Fruit fly (Drosophila melanogaster) whole organism, prepupa: ENCODE results near the gene CG7227.
A peak's percentile ranks its signal among the peaks of the same experiment; 100 is the strongest.

ENCODE experiments used
- Blimp-1 ChIP-seq: fragments of 200-800 bp; sonication (Bioruptor generic); optimal IDR thresholded peaks from 3 replicates; lab custom pipeline; 2017; ENCODE audit warnings: missing biosample characterization, missing genetic modification characterization, mild to moderate bottlenecking, moderate library complexity, missing genetic modification reagents
- CG10631 ChIP-seq: fragments of 200-800 bp; sonication (Bioruptor generic); optimal IDR thresholded peaks from 2 replicates; lab custom pipeline; 2016; ENCODE audit warnings: missing biosample characterization, missing genetic modification characterization
- CG10669 ChIP-seq: fragments of 200-800 bp; sonication (Bioruptor generic); optimal IDR thresholded peaks from 3 replicates; lab custom pipeline; 2018; ENCODE audit warnings: missing biosample characterization, mild to moderate bottlenecking, missing genetic modification characterization, moderate library complexity
- CG11294 ChIP-seq: fragments of 200-800 bp; sonication (Bioruptor generic); IDR thresholded peaks from 2 replicates; pipeline ENCODE4 v1.3.6; 2022; ENCODE audit warnings: missing biosample characterization, missing genetic modification characterization
- CG11762 ChIP-seq: fragments of 200-800 bp; sonication (Bioruptor generic); optimal IDR thresholded peaks from 3 replicates; lab custom pipeline; 2016; ENCODE audit warnings: missing biosample characterization, missing genetic modification characterization; ENCODE audit not compliant: insufficient read depth
- CG11902 ChIP-seq: fragments of 200-800 bp; sonication (Bioruptor generic); optimal IDR thresholded peaks from 3 replicates; lab custom pipeline; 2016; ENCODE audit warnings: missing biosample characterization, missing genetic modification characterization
- CG15336 ChIP-seq: fragments of 200-800 bp; sonication (Bioruptor generic); IDR thresholded peaks from 2 replicates; pipeline ENCODE4 v1.3.6; 2022; ENCODE audit warnings: missing biosample characterization, missing genetic modification characterization
- CG16779 ChIP-seq: fragments of 200-800 bp; sonication (Bioruptor generic); optimal IDR thresholded peaks from 3 replicates; lab custom pipeline; 2017; ENCODE audit warnings: missing biosample characterization, mild to moderate bottlenecking, missing genetic modification characterization
- CG3032 ChIP-seq: fragments of 200-800 bp; optimal IDR thresholded peaks from 2 replicates; lab custom pipeline; 2019; ENCODE audit warnings: missing biosample characterization, mild to moderate bottlenecking, missing genetic modification characterization, moderate library complexity
- CG31627 ChIP-seq: fragments of 200-800 bp; sonication (Bioruptor generic); optimal IDR thresholded peaks from 3 replicates; lab custom pipeline; 2016; ENCODE audit warnings: missing biosample characterization, missing genetic modification characterization
- CG34406 ChIP-seq: fragments of 200-800 bp; sonication (Bioruptor generic); optimal IDR thresholded peaks from 3 replicates; lab custom pipeline; 2016; ENCODE audit warnings: missing biosample characterization, missing genetic modification characterization
- CG3919 ChIP-seq: fragments of 200-800 bp; sonication (Bioruptor generic); optimal IDR thresholded peaks from 3 replicates; lab custom pipeline; 2016; ENCODE audit warnings: missing biosample characterization, missing genetic modification characterization
- CG4318 ChIP-seq: fragments of 200-800 bp; sonication (Bioruptor generic); optimal IDR thresholded peaks from 3 replicates; lab custom pipeline; 2017; ENCODE audit warnings: missing biosample characterization, mild to moderate bottlenecking, missing genetic modification characterization
- CG6163 ChIP-seq: fragments of 200-800 bp; sonication (Bioruptor generic); IDR thresholded peaks from 3 replicates; pipeline ENCODE4 v1.3.6; 2022; ENCODE audit warnings: missing biosample characterization, missing genetic modification characterization
- CG6276 ChIP-seq: fragments of 200-800 bp; sonication (Bioruptor generic); optimal IDR thresholded peaks from 2 replicates; lab custom pipeline; 2017; ENCODE audit warnings: missing biosample characterization, mild to moderate bottlenecking, missing genetic modification characterization
- CG6808 ChIP-seq: fragments of 200-800 bp; sonication (Bioruptor generic); optimal IDR thresholded peaks from 3 replicates; lab custom pipeline; 2017; ENCODE audit warnings: missing biosample characterization, missing genetic modification characterization, mild to moderate bottlenecking, moderate library complexity, missing genetic modification reagents
- CG6854 ChIP-seq: fragments of 200-800 bp; sonication (Bioruptor generic); optimal IDR thresholded peaks from 2 replicates; lab custom pipeline; 2017; ENCODE audit warnings: missing biosample characterization, mild to moderate bottlenecking, missing genetic modification characterization
- CG7368 ChIP-seq: fragments of 200-800 bp; sonication (Bioruptor generic); optimal IDR thresholded peaks from 3 replicates; lab custom pipeline; 2016; ENCODE audit warnings: missing biosample characterization, missing genetic modification characterization
- CG8319 ChIP-seq: fragments of 200-800 bp; sonication (Bioruptor generic); optimal IDR thresholded peaks from 3 replicates; lab custom pipeline; 2016; ENCODE audit warnings: missing biosample characterization, missing genetic modification characterization
- CG9139 ChIP-seq: fragments of 200-800 bp; sonication (Bioruptor generic); optimal IDR thresholded peaks from 3 replicates; lab custom pipeline; 2017; ENCODE audit warnings: missing biosample characterization, mild to moderate bottlenecking, missing genetic modification characterization
- Eip75B ChIP-seq: fragments of 200-800 bp; sonication (Bioruptor generic); optimal IDR thresholded peaks from 3 replicates; lab custom pipeline; 2016; ENCODE audit warnings: missing biosample characterization, missing genetic modification characterization
- Eip78C ChIP-seq: fragments of 200-800 bp; sonication (Bioruptor generic); peaks from one replicate; lab custom pipeline; 2016; ENCODE audit warnings: missing biosample characterization, missing genetic modification characterization
- Eip93F ChIP-seq: fragments of 200-800 bp; sonication (Bioruptor generic); optimal IDR thresholded peaks from 2 replicates; lab custom pipeline; 2016; ENCODE audit warnings: missing biosample characterization, mild to moderate bottlenecking, missing genetic modification characterization
- Ets21C ChIP-seq: fragments of 200-800 bp; sonication (Bioruptor generic); optimal IDR thresholded peaks from 3 replicates; lab custom pipeline; 2016; ENCODE audit warnings: missing biosample characterization, missing genetic modification characterization
- Hr38 ChIP-seq: sonication (Bioruptor generic); optimal IDR thresholded peaks from 2 replicates; lab custom pipeline; 2016; ENCODE audit warnings: missing biosample characterization, missing genetic modification characterization
- Hr39 ChIP-seq: fragments of 200-800 bp; sonication (Bioruptor generic); optimal IDR thresholded peaks from 2 replicates; lab custom pipeline; 2016; ENCODE audit warnings: missing biosample characterization, missing genetic modification characterization
- OdsH ChIP-seq: fragments of 200-800 bp; sonication (Bioruptor generic); optimal IDR thresholded peaks from 3 replicates; lab custom pipeline; 2016; ENCODE audit warnings: missing biosample characterization, missing genetic modification characterization
- Smox ChIP-seq: fragments of 200-800 bp; sonication (Bioruptor generic); optimal IDR thresholded peaks from 3 replicates; lab custom pipeline; 2016; ENCODE audit warnings: missing biosample characterization, missing genetic modification characterization
- Sox14 ChIP-seq: fragments of 200-800 bp; sonication (Bioruptor generic); optimal IDR thresholded peaks from 3 replicates; lab custom pipeline; 2016; ENCODE audit warnings: missing biosample characterization, missing genetic modification characterization
- Sox15 ChIP-seq: fragments of 200-800 bp; sonication (Bioruptor generic); optimal IDR thresholded peaks from 3 replicates; lab custom pipeline; 2016; ENCODE audit warnings: missing biosample characterization, missing genetic modification characterization
- achi ChIP-seq: fragments of 200-800 bp; sonication (Bioruptor generic); optimal IDR thresholded peaks from 3 replicates; lab custom pipeline; 2016; ENCODE audit warnings: missing biosample characterization, missing genetic modification characterization
- acj6 ChIP-seq: fragments of 200-800 bp; sonication (Bioruptor generic); optimal IDR thresholded peaks from 3 replicates; lab custom pipeline; 2016; ENCODE audit warnings: missing biosample characterization, missing genetic modification characterization
- cyc ChIP-seq: fragments of 200-800 bp; sonication (Bioruptor generic); optimal IDR thresholded peaks from 3 replicates; lab custom pipeline; 2016; ENCODE audit warnings: missing biosample characterization, missing genetic modification characterization
- dac ChIP-seq: fragments of 200-800 bp; sonication (Bioruptor generic); optimal IDR thresholded peaks from 2 replicates; lab custom pipeline; 2017; ENCODE audit warnings: missing biosample characterization, mild to moderate bottlenecking, missing genetic modification characterization
- eg ChIP-seq: fragments of 200-800 bp; sonication (Bioruptor generic); IDR thresholded peaks from 3 replicates; pipeline ENCODE4 v1.3.6; 2022; ENCODE audit warnings: missing biosample characterization, missing genetic modification characterization
- esn ChIP-seq: fragments of 200-800 bp; sonication (Bioruptor generic); optimal IDR thresholded peaks from 2 replicates; lab custom pipeline; 2016; ENCODE audit warnings: missing biosample characterization, mild to moderate bottlenecking, missing genetic modification characterization, moderate library complexity
- fd59A ChIP-seq: fragments of 200-800 bp; sonication (Bioruptor generic); optimal IDR thresholded peaks from 2 replicates; lab custom pipeline; 2017; ENCODE audit warnings: missing biosample characterization, mild to moderate bottlenecking, missing genetic modification characterization, missing genetic modification reagents
- fd85E ChIP-seq: fragments of 200-800 bp; sonication (Bioruptor generic); optimal IDR thresholded peaks from 3 replicates; lab custom pipeline; 2016; ENCODE audit warnings: missing biosample characterization, missing genetic modification characterization
- lz ChIP-seq: fragments of 200-800 bp; sonication (Bioruptor generic); optimal IDR thresholded peaks from 3 replicates; lab custom pipeline; 2016; ENCODE audit warnings: missing biosample characterization, missing genetic modification characterization
- net ChIP-seq: fragments of 200-800 bp; sonication (Bioruptor generic); optimal IDR thresholded peaks from 3 replicates; lab custom pipeline; 2016; ENCODE audit warnings: missing biosample characterization, missing genetic modification characterization
- pdm3 ChIP-seq: fragments of 200-800 bp; sonication (Bioruptor generic); optimal IDR thresholded peaks from 3 replicates; lab custom pipeline; 2016; ENCODE audit warnings: missing biosample characterization, missing genetic modification characterization
- salr ChIP-seq, 2 experiments: fragments of 200-800 bp; sonication (Bioruptor generic); optimal IDR thresholded peaks; 3 replicates each; lab custom pipeline; 2016 to 2018; ENCODE audit warnings: missing biosample characterization in 2 of 2, missing genetic modification characterization in 2 of 2, mild to moderate bottlenecking in 1 of 2
- spab ChIP-seq: fragments of 200-800 bp; sonication (Bioruptor generic); optimal IDR thresholded peaks from 2 replicates; lab custom pipeline; 2017; ENCODE audit warnings: missing biosample characterization, mild to moderate bottlenecking, missing genetic modification characterization, missing genetic modification reagents
- svp ChIP-seq: fragments of 200-800 bp; sonication (Bioruptor generic); peaks from one replicate; lab custom pipeline; 2016; ENCODE audit warnings: missing biosample characterization, missing genetic modification characterization
- topi ChIP-seq: fragments of 200-800 bp; sonication (Bioruptor generic); optimal IDR thresholded peaks from 3 replicates; lab custom pipeline; 2016; ENCODE audit warnings: missing biosample characterization, missing genetic modification characterization
- vri ChIP-seq: fragments of 200-800 bp; sonication (Bioruptor generic); optimal IDR thresholded peaks from 3 replicates; lab custom pipeline; 2016; ENCODE audit warnings: missing biosample characterization, mild to moderate bottlenecking, missing genetic modification characterization

CG7227 gene

DNA sequence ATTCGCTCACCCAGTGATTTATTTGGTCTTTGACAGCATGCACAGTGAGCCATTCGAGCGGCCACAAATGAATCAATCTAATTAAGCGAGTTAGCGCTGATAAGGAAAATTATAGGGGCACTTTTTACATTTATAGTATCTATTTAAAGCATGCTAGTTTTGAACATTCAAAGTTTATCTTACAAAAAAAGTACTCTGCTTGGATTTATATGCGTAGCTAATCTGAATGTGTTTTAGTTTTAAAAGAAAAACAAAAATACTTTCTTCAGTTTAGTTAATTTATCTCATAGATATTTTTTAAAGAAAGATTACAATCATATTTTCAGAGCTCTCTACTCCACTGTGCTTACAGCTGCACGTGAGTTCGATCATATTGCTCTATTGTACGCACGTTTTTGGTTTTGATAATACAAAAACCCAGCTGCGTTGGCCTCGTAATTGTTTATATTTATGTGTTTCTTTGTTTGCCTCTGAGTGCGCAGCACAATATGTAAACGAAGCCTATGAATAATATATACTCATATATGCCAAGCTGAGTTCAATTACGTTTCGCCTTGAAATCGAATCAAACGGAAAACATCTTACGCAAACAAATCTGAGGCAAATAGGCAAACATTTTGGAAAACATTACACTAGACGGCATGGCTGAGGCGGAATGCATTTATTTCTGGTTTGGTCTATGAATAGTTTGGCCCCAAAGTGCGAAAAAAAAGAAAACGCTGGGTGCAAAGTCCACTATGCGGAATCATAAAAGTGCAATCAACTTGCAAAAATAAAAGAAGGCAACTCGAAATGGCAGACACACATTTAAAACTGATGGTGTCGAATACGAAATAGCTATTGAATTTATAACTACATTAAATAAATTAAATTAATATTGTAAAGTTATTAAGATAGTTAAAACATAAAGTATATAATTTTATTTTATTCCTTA lies 4.0 kb upstream of the CG7227 start (continued):
- peak; percentile 79 for TF ChIP-seq Hr39 (GFP tag; lab: Kevin White, UChicago)
- peak; percentile 41 for TF ChIP-seq Blimp-1
- peak; percentile 78 for TF ChIP-seq CG31627 (GFP tag; lab: Kevin White, UChicago)
- TF ChIP-seq CG6276 (GFP tag; lab: Kevin White, UChicago) = peak; percentile 93
- peak; percentile 80 for TF ChIP-seq Eip75B (GFP tag; lab: Kevin White, UChicago)
- TF ChIP-seq Sox14 (GFP tag; lab: Kevin White, UChicago) = peak; percentile 92
- TF ChIP-seq Eip93F (GFP tag; lab: Kevin White, UChicago) = no peak
- peak; percentile 96 for TF ChIP-seq CG15336 (GFP tag; lab: Robert Waterston, UW)
- TF ChIP-seq net = peak; percentile 92
- peak; percentile 73 for TF ChIP-seq CG8319 (GFP tag; lab: Kevin White, UChicago)
- peak; percentile 84 for TF ChIP-seq Smox (GFP tag; lab: Kevin White, UChicago)
- peak; percentile 79 for TF ChIP-seq CG7368 (GFP tag; lab: Kevin White, UChicago)
- TF ChIP-seq vri (GFP tag; lab: Kevin White, UChicago) = peak; percentile 70
- TF ChIP-seq Ets21C (GFP tag; lab: Kevin White, UChicago) = peak; percentile 75
- TF ChIP-seq CG16779 (tag; lab: Kevin White, UChicago) = peak; percentile 65
- TF ChIP-seq CG3032 (tag; lab: Kevin White, UChicago) = peak; percentile 87
- peak; percentile 97 for TF ChIP-seq svp (GFP tag; lab: Kevin White, UChicago)
- peak; percentile 89 for TF ChIP-seq pdm3 (GFP tag; lab: Kevin White, UChicago)
- TF ChIP-seq CG6163 = peak; percentile 81
- peak; percentile 85 for TF ChIP-seq CG11294 (GFP tag; lab: Robert Waterston, UW)
- TF ChIP-seq cyc (GFP tag; lab: Kevin White, UChicago) = peak; percentile 73
- peak; percentile 78 for TF ChIP-seq spab (GFP tag; lab: Kevin White, UChicago)
- peak; percentile 47 for TF ChIP-seq CG11902 (GFP tag; lab: Kevin White, UChicago)
- TF ChIP-seq CG9139 (GFP tag; lab: Kevin White, UChicago) = peak; percentile 62
- peak; percentile 86 for TF ChIP-seq dac
- peak; percentile 87 for TF ChIP-seq CG11762 (GFP tag; lab: Kevin White, UChicago)
- peak; percentile 91 for TF ChIP-seq OdsH (GFP tag; lab: Kevin White, UChicago)
- peak; percentile 84 for TF ChIP-seq acj6 (GFP tag; lab: Kevin White, UChicago)

DNA sequence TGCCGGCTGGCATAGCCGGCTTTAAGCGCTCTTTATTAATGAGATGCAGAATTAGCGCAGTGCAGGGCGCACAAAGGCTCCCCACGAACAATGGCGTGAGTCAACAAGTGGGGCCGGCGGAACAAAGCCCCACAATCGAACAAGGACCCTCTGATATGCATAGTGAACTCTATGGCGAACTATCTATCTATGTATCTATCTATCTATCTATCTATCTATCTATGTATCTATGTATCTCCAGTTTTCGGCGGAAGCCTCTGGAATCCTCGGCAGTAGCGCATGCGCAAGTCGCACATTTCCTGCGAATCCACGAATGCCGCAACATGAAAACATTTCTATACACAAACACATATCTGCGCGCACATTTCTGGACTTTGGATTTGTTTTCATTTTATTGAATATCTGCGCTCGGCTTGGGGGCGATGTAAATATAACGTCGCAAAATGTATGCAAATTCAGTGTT lies 2.7 kb upstream of the CG7227 start:
- TF ChIP-seq achi (peak; percentile 90), fd85E (GFP tag; lab: Kevin White, UChicago) (peak; percentile 85), Eip93F (GFP tag; lab: Kevin White, UChicago) (peak; percentile 68), lz (GFP tag; lab: Kevin White, UChicago) (peak; percentile 91), fd59A (GFP tag; lab: Kevin White, UChicago) (peak; percentile 82), CG16779 (tag; lab: Kevin White, UChicago) (peak; percentile 96), CG3919 (peak; percentile 94), vri (GFP tag; lab: Kevin White, UChicago) (peak; percentile 77), esn (GFP tag; lab: Kevin White, UChicago) (peak; percentile 90), CG6808 (peak; percentile 96), CG11902 (GFP tag; lab: Kevin White, UChicago) (peak; percentile 83), CG7368 (GFP tag; lab: Kevin White, UChicago) (peak; percentile 87), cyc (GFP tag; lab: Kevin White, UChicago) (peak; percentile 95), Sox15 (GFP tag; lab: Kevin White, UChicago) (peak; percentile 79), CG6854 (GFP tag; lab: Kevin White, UChicago) (peak; percentile 93), CG11294 (GFP tag; lab: Robert Waterston, UW) (peak; percentile 90), acj6 (GFP tag; lab: Kevin White, UChicago) (peak; percentile 84), Hr38 (GFP tag; lab: Kevin White, UChicago) (no peak), CG10631 (peak; percentile 90), CG10669 (GFP tag; lab: Kevin White, UChicago) (peak; percentile 91), net (peak; percentile 96), svp (GFP tag; lab: Kevin White, UChicago) (peak; percentile 99), salr (GFP tag; optimal IDR thresholded peaks at IDR 0.05; lab: Kevin White, UChicago) (peak; percentile 80 to 90), eg (peak; percentile 94), CG6163 (peak; percentile 92), topi (peak; percentile 95), CG34406 (GFP tag; lab: Kevin White, UChicago) (peak; percentile 86), dac (peak; percentile 90), CG4318 (peak; percentile 92), Eip78C (GFP tag; lab: Kevin White, UChicago) (peak; percentile 98)
